Worm (Caenorhabditis elegans): ENCODE measurements around the gene C35B1.9.

The C35B1.9 gene

DNA sequence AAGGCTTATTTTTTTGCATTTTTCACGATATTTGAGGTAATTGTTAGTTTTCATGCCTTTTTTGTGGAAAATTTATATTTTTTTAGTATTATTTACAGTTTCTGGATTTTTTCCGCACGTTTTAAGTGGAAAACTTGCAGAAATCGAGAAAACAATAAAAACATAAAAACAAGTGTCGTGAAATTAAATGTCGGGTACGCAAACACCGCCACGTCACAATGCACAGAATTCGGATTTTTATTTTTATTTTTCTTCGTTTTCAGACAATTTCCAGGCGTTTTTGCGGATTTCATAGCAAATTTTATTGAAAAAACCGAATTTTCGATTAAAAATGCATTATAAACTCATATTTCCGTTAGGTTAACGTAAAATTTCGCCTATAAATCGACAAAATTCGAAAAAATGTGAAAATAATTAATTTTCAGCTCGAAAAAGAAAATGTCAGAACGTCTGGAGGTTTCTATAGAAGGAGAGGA is 5.1 kb upstream of the C35B1.9 start, which contains the start of gene C35B1.2:
Gene C35B1.2, plus strand, starts transcription at position 426 of the 476 bp plus-strand sequence.
- TF ChIP-seq hmg-11 (tag; optimal IDR thresholded peaks at IDR 0.05) (peak; percentile 4), nhr-23 (tag; optimal IDR thresholded peaks at IDR 0.05) (no peak), nfya-1 (tag; optimal IDR thresholded peaks at IDR 0.05; ENCODE audit: insufficient read depth) (peak; percentile 14), lin-15B (tag; optimal IDR thresholded peaks at IDR 0.05) (peak; percentile 2)

DNA sequence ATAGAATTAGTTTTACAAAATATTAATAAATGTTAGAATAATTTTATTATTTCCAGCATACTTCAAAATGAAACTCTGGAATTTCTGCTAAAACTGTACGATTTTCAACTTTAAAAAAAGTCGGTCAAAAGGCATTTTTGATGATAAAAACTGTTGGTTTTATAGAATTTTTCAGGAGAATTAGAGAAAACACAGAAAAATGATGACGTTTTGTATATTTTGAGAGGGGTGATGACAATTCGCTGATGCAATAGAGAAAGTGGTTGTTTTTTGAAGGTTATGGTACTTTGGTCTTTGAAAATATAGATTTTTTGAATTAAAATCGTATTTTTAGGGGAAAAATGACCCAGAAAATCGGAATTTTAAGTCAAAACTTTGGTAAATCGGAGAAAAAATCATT is 4.3 kb upstream of the C35B1.9 start:
- TF ChIP-seq mml-1 (tag; optimal IDR thresholded peaks at IDR 0.05) (no peak), elt-3 (tag; optimal IDR thresholded peaks at IDR 0.05) (no peak), fkh-2 (tag; optimal IDR thresholded peaks at IDR 0.05) (no peak), zag-1 (tag; optimal IDR thresholded peaks at IDR 0.05) (no peak), ceh-82 (tag; optimal IDR thresholded peaks at IDR 0.05) (no peak), egl-27 (tag; optimal IDR thresholded peaks at IDR 0.05) (no peak), pha-4 (tag; optimal IDR thresholded peaks at IDR 0.05) (peak; percentile 30), pqm-1 (tag; optimal IDR thresholded peaks at IDR 0.05) (peak; percentile 47), ceh-16 (tag; optimal IDR thresholded peaks at IDR 0.05) (no peak), elt-2 (tag; optimal IDR thresholded peaks at IDR 0.05) (peak; percentile 65), lsy-12 (tag; optimal IDR thresholded peaks at IDR 0.05) (no peak), nhr-25 (tag; optimal IDR thresholded peaks at IDR 0.05) (no peak), skn-1 (tag; optimal IDR thresholded peaks at IDR 0.05) (peak; percentile 98), ztf-11 (tag; optimal IDR thresholded peaks at IDR 0.05) (no peak), lin-15B (tag; optimal IDR thresholded peaks at IDR 0.05) (no peak), snpc-4 (tag; optimal IDR thresholded peaks at IDR 0.05) (no peak), ceh-28 (tag; optimal IDR thresholded peaks at IDR 0.05) (no peak), ama-1 (optimal IDR thresholded peaks at IDR 0.05) (no peak), ceh-9 (tag; optimal IDR thresholded peaks at IDR 0.05) (no peak)

DNA sequence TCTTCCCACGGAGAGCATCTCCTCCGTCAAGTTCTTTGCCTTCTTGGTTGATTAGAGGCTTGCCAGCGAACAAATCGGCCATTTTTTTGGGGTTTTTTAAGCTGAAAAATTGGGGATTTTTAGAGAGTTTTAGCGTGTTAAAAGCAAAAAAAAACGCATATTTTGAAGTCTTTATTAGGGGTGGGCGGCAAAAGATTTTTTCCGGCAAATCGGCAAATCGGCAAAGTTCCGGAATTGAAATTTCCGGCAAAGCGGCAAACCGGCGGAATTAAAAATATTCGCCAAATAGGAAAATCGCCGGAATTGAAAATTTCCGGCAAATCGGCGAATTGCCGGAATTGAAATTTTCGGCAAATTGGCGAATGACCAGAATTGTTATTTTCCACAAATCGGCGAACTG is 3.4 kb upstream of the C35B1.9 start, which contains the start of gene C35B1.5:
Gene C35B1.5, minus strand, starts transcription at position 101 of the 400 bp plus-strand sequence.
- no peak for TF ChIP-seq nhr-237 (tag; optimal IDR thresholded peaks at IDR 0.05)
- no peak for TF ChIP-seq nhr-12 (tag; optimal IDR thresholded peaks at IDR 0.05)
- no peak for TF ChIP-seq skn-1 (tag; optimal IDR thresholded peaks at IDR 0.05)
- no peak for TF ChIP-seq egl-27 (tag; optimal IDR thresholded peaks at IDR 0.05)

DNA sequence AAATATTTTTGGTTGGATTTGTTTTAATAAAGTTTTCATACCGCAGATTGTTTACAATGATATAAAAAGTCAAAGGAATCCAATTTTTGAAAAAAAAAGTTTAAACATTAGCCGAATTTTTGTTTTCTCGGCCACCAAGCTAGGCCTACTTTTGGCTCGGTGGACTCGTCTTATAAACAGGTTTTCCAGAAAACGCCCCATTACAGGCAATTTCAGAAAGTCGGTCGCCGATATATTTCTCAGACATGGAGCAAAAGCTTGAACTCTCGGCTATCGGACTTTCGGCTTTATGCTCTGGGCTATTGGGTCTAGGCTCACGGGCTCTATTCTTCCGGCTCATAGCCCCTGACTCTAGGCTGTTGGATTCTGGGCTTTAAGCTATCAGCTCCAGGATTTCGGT is 2.3 kb upstream of the C35B1.9 start:
- peak; percentile 52 for TF ChIP-seq ama-1 (optimal IDR thresholded peaks at IDR 0.05)
- no peak for TF ChIP-seq mml-1 (tag; optimal IDR thresholded peaks at IDR 0.05)

DNA sequence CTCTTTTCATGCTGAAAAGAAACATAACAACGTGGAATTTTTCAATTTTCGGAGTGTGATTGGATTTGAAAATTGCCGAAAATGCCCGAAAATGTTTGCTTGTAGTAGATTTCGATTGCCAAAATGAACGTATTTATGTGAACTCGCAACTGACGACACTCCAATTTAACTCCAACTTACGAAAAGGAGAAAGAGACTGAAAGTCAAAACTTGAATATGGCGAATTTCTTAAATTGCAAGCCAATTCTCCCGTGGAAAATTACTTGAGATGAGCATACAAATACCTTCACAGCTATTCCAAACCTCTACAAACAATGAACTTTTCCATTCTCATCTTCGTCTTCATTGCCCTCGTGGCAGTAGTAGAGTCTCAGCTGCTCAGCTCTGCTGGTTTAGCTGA is 1.9 kb upstream of the C35B1.9 start:
- TF ChIP-seq nhr-25 (tag; optimal IDR thresholded peaks at IDR 0.05) (no peak), ZK546.5 (tag; optimal IDR thresholded peaks at IDR 0.05) (no peak), pqm-1 (tag; optimal IDR thresholded peaks at IDR 0.05) (no peak), fkh-2 (tag; optimal IDR thresholded peaks at IDR 0.05) (no peak), hmg-11 (tag; optimal IDR thresholded peaks at IDR 0.05) (no peak), egl-5 (tag; optimal IDR thresholded peaks at IDR 0.05) (no peak), elt-1 (tag; optimal IDR thresholded peaks at IDR 0.05) (no peak), fos-1 (tag; optimal IDR thresholded peaks at IDR 0.05) (no peak), aly-2 (tag; optimal IDR thresholded peaks at IDR 0.05) (no peak), ztf-11 (tag; optimal IDR thresholded peaks at IDR 0.05) (no peak), egl-27 (tag; optimal IDR thresholded peaks at IDR 0.05) (no peak), lsy-12 (tag; optimal IDR thresholded peaks at IDR 0.05) (no peak), ceh-16 (tag; optimal IDR thresholded peaks at IDR 0.05) (no peak), fkh-10 (GFP tag; optimal IDR thresholded peaks at IDR 0.05) (no peak), jun-1 (tag; optimal IDR thresholded peaks at IDR 0.05) (no peak), ceh-82 (tag; optimal IDR thresholded peaks at IDR 0.05) (no peak), R02D3.7 (tag; optimal IDR thresholded peaks at IDR 0.05) (no peak), lin-39 (tag; optimal IDR thresholded peaks at IDR 0.05) (no peak)

DNA sequence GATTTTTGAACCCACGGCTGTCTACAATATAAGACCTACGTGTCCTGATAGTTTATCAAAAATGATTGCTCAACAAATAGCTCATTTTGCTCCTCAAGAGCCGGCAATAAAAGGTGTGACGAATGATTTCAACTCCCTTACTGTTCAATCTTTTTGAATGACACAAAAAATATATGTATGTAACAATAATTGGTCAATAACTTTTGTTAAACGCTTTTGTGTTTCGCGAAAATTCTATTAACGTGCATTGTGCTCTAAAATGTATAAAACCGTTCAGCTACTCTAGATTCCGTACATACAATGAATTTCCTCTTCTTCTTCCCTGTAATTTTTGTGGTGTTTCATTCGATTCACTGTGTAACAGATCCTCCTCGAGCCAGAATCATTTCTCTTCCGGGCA is 1.2 kb downstream of the C35B1.9 start, which contains the start of gene C35B1.4:
Gene C35B1.4, plus strand, starts transcription at position 301 of the 400 bp plus-strand sequence.
- TF ChIP-seq lsy-12 (tag; optimal IDR thresholded peaks at IDR 0.05): no peak
- no peak for TF ChIP-seq ceh-16 (tag; optimal IDR thresholded peaks at IDR 0.05)
- no peak for TF ChIP-seq egl-5 (tag; optimal IDR thresholded peaks at IDR 0.05)
- no peak for TF ChIP-seq egl-27 (tag; optimal IDR thresholded peaks at IDR 0.05)
- no peak for TF ChIP-seq nhr-77 (tag; optimal IDR thresholded peaks at IDR 0.05)
- no peak for TF ChIP-seq nhr-67 (tag; optimal IDR thresholded peaks at IDR 0.05)
- no peak for TF ChIP-seq skn-1 (tag; optimal IDR thresholded peaks at IDR 0.05)
- TF ChIP-seq tbx-2 (tag; optimal IDR thresholded peaks at IDR 0.05): no peak
- no peak for TF ChIP-seq pqm-1 (tag; optimal IDR thresholded peaks at IDR 0.05)
- TF ChIP-seq fos-1 (tag; optimal IDR thresholded peaks at IDR 0.05): no peak
